Worm (Caenorhabditis elegans): ENCODE results near the gene T04C10.3.

- TF ChIP-seq vab-15 (tag; optimal IDR thresholded peaks at IDR 0.05) (no peak), elt-2 (tag; optimal IDR thresholded peaks at IDR 0.05) (peak; percentile 78), nhr-11 (tag; optimal IDR thresholded peaks at IDR 0.05) (peak; percentile 47), sptf-1 (tag; optimal IDR thresholded peaks at IDR 0.05) (no peak), snpc-4 (tag; optimal IDR thresholded peaks at IDR 0.05) (peak; percentile 86), ces-1 (GFP tag; optimal IDR thresholded peaks at IDR 0.05) (no peak), jun-1 (tag; optimal IDR thresholded peaks at IDR 0.05) (peak; percentile 84), fos-1 (tag; optimal IDR thresholded peaks at IDR 0.05) (peak; percentile 55), nhr-12 (tag; optimal IDR thresholded peaks at IDR 0.05) (no peak), efl-1 (optimal IDR thresholded peaks at IDR 0.05) (peak; percentile 80 to 86), efl-1 (GFP tag; optimal IDR thresholded peaks at IDR 0.05 in 1 of 2) (peak; percentile 67 to 95), ama-1 (optimal IDR thresholded peaks at IDR 0.05) (no peak), rnt-1 (tag; optimal IDR thresholded peaks at IDR 0.05) (peak; percentile 96), pag-3 (tag; optimal IDR thresholded peaks at IDR 0.05; ENCODE audit: borderline replicate concordance, insufficient read depth) (no peak), skn-1 (tag; optimal IDR thresholded peaks at IDR 0.05) (peak; percentile 73)
Observed at ce11 chrX:14853712-14854217, 41.6 kb downstream of the T04C10.3 start, which contains the start of the genes C27C12.1 and C27C12.4.
